Fruit fly (Drosophila melanogaster): ENCODE results near the gene CG46339.

CG46339 gene

DNA sequence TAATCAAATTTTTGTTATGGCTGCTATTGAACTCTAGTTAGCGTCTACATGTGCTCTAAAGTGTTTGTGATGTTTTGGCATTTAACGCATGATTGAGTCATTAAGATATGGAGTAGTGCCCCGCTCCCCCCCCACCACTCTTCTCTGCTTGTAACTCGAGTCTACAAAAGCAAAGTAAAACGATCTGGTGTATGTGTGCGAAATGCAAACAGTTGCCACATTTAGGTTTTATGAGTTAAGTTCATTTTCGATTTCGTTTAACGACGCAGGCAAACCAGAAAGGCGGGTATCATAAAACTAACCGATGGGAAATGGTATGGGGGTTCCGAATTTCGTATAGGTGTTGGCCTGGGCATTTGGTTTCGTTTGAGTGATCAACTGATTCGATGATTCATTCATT is 19.0 kb downstream of the CG46339 start (continued):
- TF ChIP-seq E2f1 (GFP tag; IDR thresholded peaks at IDR 0.05) (no peak), btn (GFP tag; optimal IDR thresholded peaks at IDR 0.05) (no peak), usp (GFP tag; optimal IDR thresholded peaks at IDR 0.05) (no peak), CG11456 (GFP tag; IDR thresholded peaks at IDR 0.05) (no peak), D (optimal IDR thresholded peaks at IDR 0.05) (no peak), D (GFP tag; optimal IDR thresholded peaks at IDR 0.05) (no peak), vnd (GFP tag; IDR thresholded peaks at IDR 0.05; ENCODE audit: partially characterized antibody) (no peak), org-1 (GFP tag; optimal IDR thresholded peaks at IDR 0.05) (no peak), CG13624 (GFP tag; optimal IDR thresholded peaks at IDR 0.05) (no peak), CG12299 (tag; optimal IDR thresholded peaks at IDR 0.05) (no peak), Eip74EF (GFP tag; optimal IDR thresholded peaks at IDR 0.05) (no peak), CG13894 (tag; optimal IDR thresholded peaks at IDR 0.05) (peak; percentile 70), CG11085 (GFP tag; IDR thresholded peaks at IDR 0.05) (no peak), CG17568 (GFP tag; optimal IDR thresholded peaks at IDR 0.05) (no peak), Doc2 (GFP tag; IDR thresholded peaks at IDR 0.05) (no peak), TFAM (GFP tag; optimal IDR thresholded peaks at IDR 0.05) (no peak), Spps (tag; optimal IDR thresholded peaks at IDR 0.05) (no peak), CG5245 (GFP tag; optimal IDR thresholded peaks at IDR 0.05) (no peak), lola (GFP tag; optimal IDR thresholded peaks at IDR 0.05) (no peak), her (GFP tag; optimal IDR thresholded peaks at IDR 0.05) (no peak), CG6813 (GFP tag; optimal IDR thresholded peaks at IDR 0.05) (no peak), C15 (GFP tag; IDR thresholded peaks at IDR 0.05) (no peak), Pdp1 (GFP tag; optimal IDR thresholded peaks at IDR 0.05) (peak in 1 of 2 experiments; percentile 19), CG12104 (GFP tag; optimal IDR thresholded peaks at IDR 0.05) (no peak), HLH54F (GFP tag; optimal IDR thresholded peaks at IDR 0.05) (no peak), CG31224 (GFP tag; IDR thresholded peaks at IDR 0.05) (no peak), nerfin-1 (tag; optimal IDR thresholded peaks at IDR 0.05) (no peak), ase (GFP tag; IDR thresholded peaks at IDR 0.05) (no peak), HmgD (GFP tag; optimal IDR thresholded peaks at IDR 0.05) (no peak), chinmo (GFP tag; IDR thresholded peaks at IDR 0.05; ENCODE audit: partially characterized antibody) (peak; percentile 94), Ets97D (GFP tag; optimal IDR thresholded peaks at IDR 0.05) (no peak), croc (GFP tag; conservative IDR thresholded peaks at IDR 0.05) (no peak), CG30431 (GFP tag; optimal IDR thresholded peaks at IDR 0.05) (no peak), CG11723 (GFP tag; optimal IDR thresholded peaks at IDR 0.05) (no peak), al (GFP tag; IDR thresholded peaks at IDR 0.05) (no peak)

DNA sequence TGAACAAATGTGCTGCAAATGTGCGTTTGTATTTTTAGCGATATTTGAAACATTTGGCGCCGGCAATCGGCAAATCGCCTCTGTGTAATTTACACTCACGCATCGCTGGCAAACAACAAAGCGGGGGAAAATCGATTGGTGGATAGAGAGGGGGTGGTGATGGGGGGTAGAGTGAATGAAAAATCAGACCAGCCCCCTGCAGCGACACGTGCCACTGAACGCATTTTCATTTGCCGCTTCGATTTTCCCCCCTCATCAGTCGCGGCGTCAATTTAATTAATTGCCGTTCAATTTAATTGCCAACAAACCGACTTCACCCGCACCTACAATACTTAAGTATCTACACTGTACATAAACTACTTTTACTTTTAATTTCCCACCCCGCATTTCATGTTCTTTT is 19.8 kb downstream of the CG46339 start:
- TF ChIP-seq Dfd (GFP tag; optimal IDR thresholded peaks at IDR 0.05), result no peak
- TF ChIP-seq BtbVII (GFP tag; optimal IDR thresholded peaks at IDR 0.05), result no peak
- TF ChIP-seq crol (GFP tag; IDR thresholded peaks at IDR 0.05), result peak; percentile 62; the same call in 1 of the 2 replicates
- TF ChIP-seq CG31388 (GFP tag; optimal IDR thresholded peaks at IDR 0.05), result no peak
- TF ChIP-seq psq (GFP tag; optimal IDR thresholded peaks at IDR 0.05), result no peak
- no peak for TF ChIP-seq CG17385 (GFP tag; optimal IDR thresholded peaks at IDR 0.05)
- no peak for TF ChIP-seq CG4820 (GFP tag; optimal IDR thresholded peaks at IDR 0.05)
- TF ChIP-seq grn (GFP tag; optimal IDR thresholded peaks at IDR 0.05), result no peak
- TF ChIP-seq Sry-δ (GFP tag; optimal IDR thresholded peaks at IDR 0.05), result no peak
- no peak for TF ChIP-seq lab (GFP tag; optimal IDR thresholded peaks at IDR 0.05)
- TF ChIP-seq CG34224 (GFP tag; IDR thresholded peaks at IDR 0.05; ENCODE audit: partially characterized antibody), result no peak
- TF ChIP-seq Hey (tag; optimal IDR thresholded peaks at IDR 0.05), result peak; percentile 80
- no peak for TF ChIP-seq CG7839 (tag; optimal IDR thresholded peaks at IDR 0.05)
- TF ChIP-seq luna (GFP tag; optimal IDR thresholded peaks at IDR 0.05), result no peak
- TF ChIP-seq gro (GFP tag; optimal IDR thresholded peaks at IDR 0.05), result no peak
- TF ChIP-seq tup (GFP tag; optimal IDR thresholded peaks at IDR 0.05), result no peak
- TF ChIP-seq cwo (GFP tag; optimal IDR thresholded peaks at IDR 0.05), result peak; percentile 10
- TF ChIP-seq GATAe (GFP tag; conservative IDR thresholded peaks at IDR 0.05), result no peak
- TF ChIP-seq so (GFP tag; IDR thresholded peaks at IDR 0.05), result no peak
